Worm (Caenorhabditis elegans) whole organism, L2 larva: ENCODE data around the gene dod-21.

Experiments used
- ceh-82 ChIP-seq: fragments of 150-350 bp; optimal IDR thresholded peaks from 2 replicates; lab custom pipeline; 2014; ENCODE audit warnings: missing biosample characterization, missing genetic modification characterization
- elt-3 ChIP-seq: sonication (generic microtip); optimal IDR thresholded peaks from 2 replicates; lab custom pipeline; 2017; ENCODE audit warnings: missing biosample characterization, missing genetic modification characterization
- mdl-1 ChIP-seq, 2 experiments: fragments of 150-350 bp in 1 of 2; sonication (generic microtip) in 1 of 2; optimal IDR thresholded peaks; 2 replicates each; lab custom pipeline; 2017; ENCODE audit warnings: missing biosample characterization in 2 of 2, missing genetic modification characterization in 2 of 2
- nhr-11 ChIP-seq: fragments of 150-350 bp; optimal IDR thresholded peaks from 2 replicates; lab custom pipeline; 2014; ENCODE audit warnings: missing biosample characterization, missing genetic modification characterization
- nhr-21 ChIP-seq: fragments of 150-350 bp; optimal IDR thresholded peaks from 2 replicates; lab custom pipeline; 2014; ENCODE audit warnings: missing biosample characterization, missing genetic modification characterization
- snpc-4 ChIP-seq: fragments of 150-350 bp; optimal IDR thresholded peaks from 2 replicates; lab custom pipeline; 2014; ENCODE audit warnings: missing biosample characterization, missing genetic modification characterization
- ztf-11 ChIP-seq: sonication (generic microtip); optimal IDR thresholded peaks from 2 replicates; lab custom pipeline; 2017; ENCODE audit warnings: missing biosample characterization, missing genetic modification characterization

DNA sequence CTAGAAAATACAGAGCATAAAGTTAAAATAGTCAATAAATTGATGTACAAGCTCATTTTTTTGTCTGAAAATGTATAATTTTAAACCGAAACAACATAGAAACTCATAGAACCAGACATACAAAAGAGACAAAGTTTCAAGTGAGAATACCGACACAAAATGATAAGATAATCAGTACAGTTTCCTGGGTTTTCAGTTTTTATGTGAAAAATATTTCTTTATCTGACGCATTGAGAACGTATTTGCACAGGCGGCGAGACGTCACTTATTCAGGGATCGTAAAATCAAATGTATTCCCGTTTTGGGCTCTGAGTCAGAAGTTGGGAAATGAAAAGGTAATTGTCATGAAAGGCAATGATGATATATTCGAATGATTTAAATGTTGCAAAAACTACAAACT is 46.1 kb upstream of the dod-21 start, which contains the start of gene K08D8.6:
- no peak for TF ChIP-seq nhr-11 (tag; lab: Kevin White, UChicago)
- TF ChIP-seq ceh-82 (tag; lab: Kevin White, UChicago), result no peak
- TF ChIP-seq elt-3 (tag; lab: Kevin White, UChicago), result no peak
- TF ChIP-seq snpc-4, result no peak
- no peak for TF ChIP-seq nhr-21 (tag; lab: Kevin White, UChicago)
- no peak for TF ChIP-seq mdl-1 (tag; optimal IDR thresholded peaks at IDR 0.05; lab: Kevin White, UChicago)
- TF ChIP-seq ztf-11 (tag; lab: Kevin White, UChicago), result no peak
